Worm (Caenorhabditis elegans) whole organism, L2 larva: Measurements from ENCODE around the gene pix-1.

Experiments
- blmp-1 ChIP-seq: sonication (generic microtip); optimal IDR thresholded peaks from 2 replicates; lab custom pipeline; 2017; ENCODE audit warnings: missing genetic modification characterization, mild to moderate bottlenecking, missing compliant biosample characterization, antibody characterized with exemption, moderate library complexity; ENCODE audit not compliant: insufficient read depth
- ceh-82 ChIP-seq: fragments of 150-350 bp; optimal IDR thresholded peaks from 2 replicates; lab custom pipeline; 2014; ENCODE audit warnings: missing biosample characterization, missing genetic modification characterization
- egl-27 ChIP-seq: sonication (generic microtip); optimal IDR thresholded peaks from 3 replicates; lab custom pipeline; 2017; ENCODE audit warnings: missing biosample characterization, missing genetic modification reagents, missing genetic modification characterization
- fos-1 ChIP-seq: fragments of 150-350 bp; optimal IDR thresholded peaks from 2 replicates; lab custom pipeline; 2014; ENCODE audit warnings: missing biosample characterization, missing genetic modification characterization
- lin-13 ChIP-seq: fragments of 150-350 bp; optimal IDR thresholded peaks from 2 replicates; lab custom pipeline; 2014; ENCODE audit warnings: missing biosample characterization, missing genetic modification reagents, missing genetic modification characterization
- lin-39 ChIP-seq: fragments of 150-350 bp; optimal IDR thresholded peaks from 2 replicates; lab custom pipeline; 2014; ENCODE audit warnings: missing biosample characterization, missing genetic modification reagents, missing genetic modification characterization
- mbf-1 ChIP-seq: sonication (generic microtip); optimal IDR thresholded peaks from 2 replicates; lab custom pipeline; 2017; ENCODE audit warnings: missing biosample characterization, missing genetic modification characterization
- nhr-12 ChIP-seq: fragments of 150-350 bp; optimal IDR thresholded peaks from 2 replicates; lab custom pipeline; 2014; ENCODE audit warnings: missing biosample characterization, missing genetic modification characterization
- unc-62 ChIP-seq: fragments of 150-350 bp; optimal IDR thresholded peaks from 2 replicates; lab custom pipeline; 2014; ENCODE audit warnings: missing biosample characterization, missing genetic modification reagents, missing genetic modification characterization
- ztf-4 ChIP-seq: fragments of 150-350 bp; optimal IDR thresholded peaks from 2 replicates; lab custom pipeline; 2014; ENCODE audit warnings: missing biosample characterization, missing genetic modification characterization

DNA sequence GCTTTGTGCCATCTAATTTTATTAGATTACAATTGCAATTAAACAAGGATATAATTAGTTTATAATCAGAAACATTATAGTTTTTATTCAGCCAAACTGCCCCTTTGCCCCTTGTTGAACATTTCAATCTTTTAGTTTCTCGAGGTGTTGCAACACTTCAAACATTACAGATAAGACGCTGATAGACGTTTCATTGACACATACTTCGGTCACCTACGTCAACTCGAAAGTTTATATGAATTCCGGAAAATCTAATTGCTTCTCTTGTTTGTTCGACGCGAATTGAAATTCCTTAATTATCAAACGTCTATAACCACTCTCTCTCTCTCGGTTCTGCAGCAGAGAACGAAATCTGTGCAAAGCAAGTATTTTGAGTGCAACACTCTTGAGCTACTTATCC, 40.2 kb downstream of the pix-1 start:
- no peak for TF ChIP-seq lin-13 (GFP tag; lab: Kevin White, UChicago)
- TF ChIP-seq mbf-1 (tag; lab: Kevin White, UChicago) = no peak
- TF ChIP-seq egl-27 (tag; lab: Kevin White, UChicago) = no peak
- no peak for TF ChIP-seq unc-62
- TF ChIP-seq blmp-1 = no peak
- no peak for TF ChIP-seq ceh-82
- no peak for TF ChIP-seq nhr-12 (tag; lab: Kevin White, UChicago)
- peak; percentile 11 for TF ChIP-seq fos-1 (tag; lab: Kevin White, UChicago)
- TF ChIP-seq lin-39 = no peak
- no peak for TF ChIP-seq ztf-4 (tag; lab: Kevin White, UChicago)
